Worm (Caenorhabditis elegans): ENCODE data around the gene str-106.

Gene str-106

DNA sequence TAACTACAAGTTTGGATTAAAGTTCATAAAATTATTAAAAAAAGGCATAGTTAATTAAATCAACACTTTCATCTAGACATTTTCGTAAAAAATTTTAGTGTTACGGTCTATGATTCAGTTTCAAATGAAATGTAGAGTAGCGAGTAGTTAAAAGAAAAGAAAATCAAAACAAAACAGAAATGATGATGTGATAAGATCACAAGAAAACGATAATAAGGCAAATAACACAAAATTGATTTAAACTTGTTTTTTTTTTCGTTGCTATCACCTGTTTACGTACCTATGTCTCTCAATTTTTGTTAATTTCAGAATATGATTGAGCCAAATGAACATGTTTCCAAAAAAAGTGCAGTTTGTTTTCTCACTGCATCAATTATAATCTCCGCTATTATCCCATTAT is 49.4 kb downstream of the str-106 start, which contains the start of the genes F21H7.2 and F21H7.12:
TSS of gene F21H7.2 (minus strand) at position 101 of the 400 bp plus-strand sequence.
TSS of gene F21H7.12 (plus strand) at position 270 of the 400 bp plus-strand sequence.
- TF ChIP-seq tbx-11 (GFP tag; IDR thresholded peaks at IDR 0.05) (no peak), hmg-4 (GFP tag; optimal IDR thresholded peaks at IDR 0.05) (no peak)

Measured in whole organism, early embryonic.